Fruit fly (Drosophila melanogaster) whole organism, embryonic: ENCODE data around the gene CG13471.

Experiments used
- Aef1 ChIP-seq: fragments of 200-800 bp; sonication (Bioruptor generic); IDR thresholded peaks from 3 replicates; pipeline ENCODE4 v1.3.6; 2022; ENCODE audit warnings: missing biosample characterization, missing genetic modification characterization
- Antp ChIP-seq: fragments of 200-800 bp; sonication (Bioruptor generic); optimal IDR thresholded peaks from 3 replicates; lab custom pipeline; 2016; ENCODE audit warnings: missing biosample characterization, missing genetic modification characterization
- Atf6 ChIP-seq: fragments of 200-800 bp; sonication (Bioruptor generic); IDR thresholded peaks from 2 replicates; pipeline ENCODE4 v1.3.6; 2022; ENCODE audit warnings: missing biosample characterization, missing genetic modification characterization
- Bteb2 ChIP-seq: fragments of 200-800 bp; sonication (Bioruptor generic); optimal IDR thresholded peaks from 2 replicates; lab custom pipeline; 2016; ENCODE audit warnings: missing biosample characterization, missing genetic modification characterization
- CG10565 ChIP-seq: fragments of 200-800 bp; sonication (Bioruptor generic); optimal IDR thresholded peaks from 3 replicates; lab custom pipeline; 2016; ENCODE audit warnings: missing biosample characterization, mild to moderate bottlenecking, missing genetic modification characterization
- CG10979 ChIP-seq: fragments of 200-800 bp; sonication (Bioruptor generic); optimal IDR thresholded peaks from 2 replicates; lab custom pipeline; 2018; ENCODE audit warnings: missing biosample characterization, mild to moderate bottlenecking, missing genetic modification characterization, moderate library complexity
- CG14965 ChIP-seq: fragments of 200-800 bp; sonication (Bioruptor generic); optimal IDR thresholded peaks from 2 replicates; lab custom pipeline; 2016; ENCODE audit warnings: missing biosample characterization, missing genetic modification characterization, borderline replicate concordance
- CG15269 ChIP-seq: fragments of 200-800 bp; sonication (Bioruptor generic); optimal IDR thresholded peaks from 2 replicates; lab custom pipeline; 2018; ENCODE audit warnings: missing biosample characterization, mild to moderate bottlenecking, missing genetic modification characterization, moderate library complexity
- CG15601 ChIP-seq: fragments of 200-800 bp; sonication (Bioruptor generic); optimal IDR thresholded peaks from 3 replicates; lab custom pipeline; 2019; ENCODE audit warnings: missing biosample characterization, mild to moderate bottlenecking, missing genetic modification characterization, moderate library complexity
- CG16779 ChIP-seq: fragments of 200-800 bp; sonication (Bioruptor generic); IDR thresholded peaks from 2 replicates; pipeline ENCODE4 v1.3.6; 2022; ENCODE audit warnings: missing biosample characterization, missing genetic modification characterization
- CG17361 ChIP-seq: fragments of 200-800 bp; sonication (Bioruptor generic); IDR thresholded peaks from 3 replicates; pipeline ENCODE4 v1.3.6; 2022; ENCODE audit warnings: missing biosample characterization, missing genetic modification characterization
- CG34224 ChIP-seq: fragments of 200-800 bp; sonication (Bioruptor generic); IDR thresholded peaks from 3 replicates; pipeline ENCODE4 v1.3.6; 2022; ENCODE audit warnings: missing biosample characterization, missing genetic modification characterization; ENCODE audit not compliant: partially characterized antibody
- CG4282 ChIP-seq: fragments of 200-800 bp; sonication (Bioruptor generic); optimal IDR thresholded peaks from 2 replicates; lab custom pipeline; 2016; ENCODE audit warnings: missing biosample characterization, missing genetic modification characterization
- CG4328 ChIP-seq: fragments of 200-800 bp; sonication (Bioruptor generic); optimal IDR thresholded peaks from 3 replicates; lab custom pipeline; 2017; ENCODE audit warnings: missing biosample characterization, missing genetic modification reagents, missing genetic modification characterization
- CG4360 ChIP-seq: fragments of 200-800 bp; sonication (Bioruptor generic); IDR thresholded peaks from 2 replicates; pipeline ENCODE4 v1.3.6; 2022; ENCODE audit warnings: missing biosample characterization, missing genetic modification characterization
- CG5180 ChIP-seq: fragments of 200-800 bp; sonication (Bioruptor generic); optimal IDR thresholded peaks from 3 replicates; lab custom pipeline; 2017; ENCODE audit warnings: missing biosample characterization, missing genetic modification characterization, mild to moderate bottlenecking, moderate library complexity, missing genetic modification reagents
- CG6689 ChIP-seq: fragments of 200-800 bp; sonication (Bioruptor generic); IDR thresholded peaks from 2 replicates; pipeline ENCODE4 v1.3.6; 2022; ENCODE audit warnings: missing biosample characterization, missing genetic modification characterization
- CG7271 ChIP-seq: fragments of 200-800 bp; sonication (Bioruptor generic); optimal IDR thresholded peaks from 2 replicates; lab custom pipeline; 2018; ENCODE audit warnings: missing biosample characterization, mild to moderate bottlenecking, missing genetic modification characterization, moderate library complexity
- CG9609 ChIP-seq: fragments of 200-800 bp; sonication (Bioruptor generic); optimal IDR thresholded peaks from 3 replicates; lab custom pipeline; 2016; ENCODE audit warnings: missing biosample characterization, missing genetic modification characterization
- CkIIα-i1 ChIP-seq: fragments of 200-800 bp; sonication (Bioruptor generic); IDR thresholded peaks from 2 replicates; pipeline ENCODE4 v1.3.6; 2022; ENCODE audit warnings: missing biosample characterization, missing genetic modification characterization
- Dip3 ChIP-seq: fragments of 200-800 bp; sonication (Bioruptor generic); optimal IDR thresholded peaks from 3 replicates; lab custom pipeline; 2016; ENCODE audit warnings: missing biosample characterization, missing genetic modification characterization
- Gsc ChIP-seq: fragments of 200-800 bp; sonication (Bioruptor generic); IDR thresholded peaks from 2 replicates; pipeline ENCODE4 v1.3.6; 2022; ENCODE audit warnings: missing biosample characterization, missing genetic modification characterization
- Hr78 ChIP-seq, 2 experiments: fragments of 200-800 bp in 1 of 2; fragments of >200 bp in 1 of 2; sonication (Bioruptor generic) in 1 of 2; optimal IDR thresholded peaks; 2 replicates each; lab custom pipeline; 2017 to 2019; ENCODE audit warnings: missing biosample characterization in 2 of 2, missing genetic modification characterization in 2 of 2, mild to moderate bottlenecking in 1 of 2, moderate library complexity in 1 of 2
- Myb ChIP-seq: fragments of 200-800 bp; sonication (Bioruptor generic); optimal IDR thresholded peaks from 2 replicates; lab custom pipeline; 2016; ENCODE audit warnings: missing biosample characterization, missing genetic modification characterization
- NK7.1 ChIP-seq: fragments of 200-800 bp; sonication (Bioruptor generic); optimal IDR thresholded peaks from 3 replicates; lab custom pipeline; 2016; ENCODE audit warnings: missing biosample characterization, missing genetic modification characterization
- Opbp ChIP-seq: fragments of 200-800 bp; sonication (Bioruptor generic); IDR thresholded peaks from 3 replicates; pipeline ENCODE4 v1.3.6; 2022; ENCODE audit warnings: missing biosample characterization, missing genetic modification characterization; ENCODE audit not compliant: partially characterized antibody
- Optix ChIP-seq: fragments of 200-800 bp; sonication (Bioruptor generic); IDR thresholded peaks from 3 replicates; pipeline ENCODE4 v1.3.6; 2022; ENCODE audit warnings: missing biosample characterization, missing genetic modification characterization
- PHDP ChIP-seq: fragments of 200-800 bp; sonication (Bioruptor generic); optimal IDR thresholded peaks from 3 replicates; lab custom pipeline; 2018; ENCODE audit warnings: missing biosample characterization, mild to moderate bottlenecking, missing genetic modification characterization, moderate library complexity
- Sry-δ ChIP-seq: fragments of 200-800 bp; sonication (Bioruptor generic); optimal IDR thresholded peaks from 2 replicates; lab custom pipeline; 2016; ENCODE audit warnings: missing biosample characterization, missing genetic modification characterization
- Tbp ChIP-seq: fragments of >200 bp; optimal IDR thresholded peaks from 2 replicates; lab custom pipeline; 2018; ENCODE audit warnings: missing biosample characterization, missing genetic modification characterization
- YL-1 ChIP-seq: fragments of 200-800 bp; sonication (Bioruptor generic); optimal IDR thresholded peaks from 3 replicates; lab custom pipeline; 2017; ENCODE audit warnings: missing biosample characterization, mild to moderate bottlenecking, missing genetic modification characterization
- ab ChIP-seq: fragments of 200-800 bp; sonication (Bioruptor generic); optimal IDR thresholded peaks from 2 replicates; lab custom pipeline; 2016; ENCODE audit warnings: missing biosample characterization, missing genetic modification characterization
- ase ChIP-seq: fragments of 200-800 bp; sonication (Bioruptor generic); IDR thresholded peaks from 3 replicates; pipeline ENCODE4 v1.3.6; 2022; ENCODE audit warnings: missing biosample characterization, missing genetic modification characterization
- cato ChIP-seq: fragments of 200-800 bp; sonication (Bioruptor generic); optimal IDR thresholded peaks from 2 replicates; lab custom pipeline; 2016; ENCODE audit warnings: missing biosample characterization, missing genetic modification characterization, borderline replicate concordance
- chinmo ChIP-seq: fragments of 200-800 bp; sonication (Bioruptor generic); IDR thresholded peaks from 4 replicates; pipeline ENCODE4 v1.3.6; 2022; ENCODE audit warnings: missing biosample characterization, missing genetic modification characterization; ENCODE audit not compliant: partially characterized antibody
- crc ChIP-seq: fragments of 200-800 bp; sonication (Bioruptor generic); optimal IDR thresholded peaks from 2 replicates; lab custom pipeline; 2016; ENCODE audit warnings: missing biosample characterization, missing genetic modification characterization
- crp ChIP-seq, 2 experiments: fragments of 200-800 bp; sonication (Bioruptor generic); optimal IDR thresholded peaks; 2 replicates in 1 of 2; 3 replicates in 1 of 2; lab custom pipeline; 2017; ENCODE audit warnings: missing biosample characterization in 2 of 2, missing genetic modification characterization in 2 of 2, mild to moderate bottlenecking in 1 of 2, moderate library complexity in 1 of 2
- cwo ChIP-seq: fragments of 200-800 bp; sonication (Bioruptor generic); optimal IDR thresholded peaks from 3 replicates; lab custom pipeline; 2017; ENCODE audit warnings: missing biosample characterization, missing genetic modification characterization, mild to moderate bottlenecking, moderate library complexity, missing genetic modification reagents
- da ChIP-seq: fragments of 200-800 bp; sonication (Bioruptor generic); optimal IDR thresholded peaks from 2 replicates; lab custom pipeline; 2016; ENCODE audit warnings: missing biosample characterization, missing genetic modification characterization
- en ChIP-seq: fragments of 200-800 bp; sonication (Bioruptor generic); optimal IDR thresholded peaks from 2 replicates; lab custom pipeline; 2016; ENCODE audit warnings: missing biosample characterization, missing genetic modification characterization
- gt ChIP-seq: fragments of 200-800 bp; sonication (Bioruptor generic); IDR thresholded peaks from 2 replicates; pipeline ENCODE4 v1.3.6; 2022; ENCODE audit warnings: missing biosample characterization, missing genetic modification characterization
- ranshi ChIP-seq: fragments of 200-800 bp; sonication (Bioruptor generic); IDR thresholded peaks from 2 replicates; pipeline ENCODE4 v1.3.6; 2022; ENCODE audit warnings: missing biosample characterization, missing genetic modification characterization
- rib ChIP-seq: fragments of 200-800 bp; sonication (Bioruptor generic); IDR thresholded peaks from 2 replicates; pipeline ENCODE4 v1.3.6; 2022; ENCODE audit warnings: missing biosample characterization, missing genetic modification characterization
- sima ChIP-seq: fragments of 200-800 bp; sonication (Bioruptor generic); optimal IDR thresholded peaks from 2 replicates; lab custom pipeline; 2016; ENCODE audit warnings: missing biosample characterization, missing genetic modification characterization
- trem ChIP-seq: fragments of 200-800 bp; optimal IDR thresholded peaks from 3 replicates; lab custom pipeline; 2019; ENCODE audit warnings: missing biosample characterization, mild to moderate bottlenecking, missing genetic modification characterization, moderate library complexity
- vvl ChIP-seq: fragments of 200-800 bp; sonication (Bioruptor generic); IDR thresholded peaks from 2 replicates; pipeline ENCODE4 v1.3.6; 2022; ENCODE audit warnings: missing biosample characterization, missing genetic modification characterization
- wor ChIP-seq: fragments of 200-800 bp; sonication (Bioruptor generic); IDR thresholded peaks from 2 replicates; pipeline ENCODE4 v1.3.6; 2022; ENCODE audit warnings: missing biosample characterization, missing genetic modification characterization
- zfh2 ChIP-seq: fragments of 200-800 bp; sonication (Bioruptor generic); optimal IDR thresholded peaks from 2 replicates; lab custom pipeline; 2016; ENCODE audit warnings: missing biosample characterization, missing genetic modification characterization

CG13471 gene

dm6 chr3L:14755951-14756723 is 22.8 kb upstream of the CG13471 start (continued):
- TF ChIP-seq crp (GFP tag; optimal IDR thresholded peaks at IDR 0.05; lab: Kevin White, UChicago) = peak in 1 of 2 experiments; percentile 29
- peak; percentile 42 for TF ChIP-seq Myb (GFP tag; lab: Kevin White, UChicago)
- TF ChIP-seq cwo (GFP tag; lab: Kevin White, UChicago) = peak; percentile 90
- TF ChIP-seq ase (GFP tag; lab: Robert Waterston, UW) = peak; percentile 75; the same call in 2 of the 3 replicates
- peak; percentile 77 for TF ChIP-seq Antp (GFP tag; lab: Kevin White, UChicago)
- peak; percentile 0 for TF ChIP-seq YL-1
- peak; percentile 87 for TF ChIP-seq PHDP (tag; lab: Kevin White, UChicago)
- TF ChIP-seq Atf6 = peak; percentile 81
- no peak for TF ChIP-seq Gsc (GFP tag; lab: Robert Waterston, UW)
- peak; percentile 97 for TF ChIP-seq CG17361 (GFP tag; lab: Robert Waterston, UW)
- TF ChIP-seq CG7271 (tag; lab: Kevin White, UChicago) = no peak
- peak; percentile 98; the same call in 3 of the 4 replicates for TF ChIP-seq chinmo (GFP tag; lab: Robert Waterston, UW)
- peak; percentile 74 for TF ChIP-seq CG15601 (tag; lab: Kevin White, UChicago)
- TF ChIP-seq Optix (GFP tag; lab: Robert Waterston, UW) = peak; percentile 49; the same call in 1 of the 3 replicates
- TF ChIP-seq ranshi = peak; percentile 70
- peak; percentile 46 for TF ChIP-seq ab (GFP tag; lab: Kevin White, UChicago)
- peak; percentile 85 for TF ChIP-seq Bteb2
- TF ChIP-seq sima (GFP tag; lab: Kevin White, UChicago) = no peak
- peak; percentile 25 for TF ChIP-seq Sry-δ (GFP tag; lab: Kevin White, UChicago)
- peak; percentile 70 for TF ChIP-seq vvl (GFP tag; lab: Robert Waterston, UW)
- TF ChIP-seq trem (tag; lab: Kevin White, UChicago) = peak; percentile 38
- peak; percentile 27 for TF ChIP-seq CG10565 (GFP tag; lab: Kevin White, UChicago)
- TF ChIP-seq da = no peak
- TF ChIP-seq cato (GFP tag; lab: Kevin White, UChicago) = peak; percentile 77
- peak; percentile 86 for TF ChIP-seq CG6689 (GFP tag; lab: Robert Waterston, UW)
- peak; percentile 83 for TF ChIP-seq Aef1
- TF ChIP-seq CG9609 (GFP tag; lab: Kevin White, UChicago) = peak; percentile 66
- TF ChIP-seq crc (GFP tag; lab: Kevin White, UChicago) = peak; percentile 44
- TF ChIP-seq CG14965 (GFP tag; lab: Kevin White, UChicago) = no peak
- TF ChIP-seq zfh2 (GFP tag; lab: Kevin White, UChicago) = peak; percentile 82
- TF ChIP-seq Tbp (GFP tag; lab: Kevin White, UChicago) = no peak
- TF ChIP-seq CG5180 (GFP tag; lab: Kevin White, UChicago) = peak; percentile 80
- TF ChIP-seq wor (GFP tag; lab: Robert Waterston, UW) = peak; percentile 66
- 0 out of 2 replicates have a peak, but pooled peaks have one; percentile 41 for TF ChIP-seq CG16779
- peak; percentile 93 for TF ChIP-seq CG15269 (tag; lab: Kevin White, UChicago)
- no peak for TF ChIP-seq CkIIα-i1 (GFP tag; lab: Robert Waterston, UW)
- TF ChIP-seq CG4328 (GFP tag; lab: Kevin White, UChicago) = peak; percentile 86
- TF ChIP-seq en (GFP tag; lab: Kevin White, UChicago) = no peak
- peak; percentile 80 for TF ChIP-seq Dip3
- TF ChIP-seq NK7.1 = peak; percentile 38
- TF ChIP-seq gt = 0 out of 2 replicates have a peak, but pooled peaks have one; percentile 15
- TF ChIP-seq CG34224 = peak; percentile 69
- TF ChIP-seq CG4282 (GFP tag; lab: Kevin White, UChicago) = no peak
- TF ChIP-seq Hr78 (GFP tag; optimal IDR thresholded peaks at IDR 0.05; lab: Kevin White, UChicago) = peak in 1 of 2 experiments; percentile 97
- 0 out of 2 replicates have a peak, but pooled peaks have one; percentile 48 for TF ChIP-seq rib (GFP tag; lab: Robert Waterston, UW)
- TF ChIP-seq CG4360 (GFP tag; lab: Robert Waterston, UW) = no peak; the same call in none of the 2 replicates
- no peak for TF ChIP-seq Opbp
- TF ChIP-seq CG10979 = peak; percentile 77
